Fruit fly (Drosophila melanogaster) whole organism, embryonic: ENCODE data around the gene kraken.

Experiments
- Asciz ChIP-seq: fragments of 200-800 bp; sonication (Bioruptor generic); optimal IDR thresholded peaks from 2 replicates; lab custom pipeline; 2017; ENCODE audit warnings: missing biosample characterization, mild to moderate bottlenecking, missing genetic modification characterization, missing genetic modification reagents
- Atf6 ChIP-seq: fragments of 200-800 bp; sonication (Bioruptor generic); IDR thresholded peaks from 2 replicates; pipeline ENCODE4 v1.3.6; 2022; ENCODE audit warnings: missing biosample characterization, missing genetic modification characterization
- Bgb ChIP-seq: fragments of 200-800 bp; sonication (Bioruptor generic); IDR thresholded peaks from 2 replicates; pipeline ENCODE4 v1.3.6; 2022; ENCODE audit warnings: missing biosample characterization, missing genetic modification characterization; ENCODE audit not compliant: partially characterized antibody
- CG11456 ChIP-seq: fragments of 200-800 bp; sonication (Bioruptor generic); IDR thresholded peaks from 3 replicates; pipeline ENCODE4 v1.3.6; 2022; ENCODE audit warnings: missing biosample characterization, missing genetic modification characterization
- CG12236 ChIP-seq: fragments of 200-800 bp; sonication (Bioruptor generic); optimal IDR thresholded peaks from 2 replicates; lab custom pipeline; 2016; ENCODE audit warnings: missing biosample characterization, missing genetic modification characterization
- CG12299 ChIP-seq: fragments of 200-800 bp; sonication (Bioruptor generic); optimal IDR thresholded peaks from 2 replicates; lab custom pipeline; 2018; ENCODE audit warnings: missing biosample characterization, mild to moderate bottlenecking, missing genetic modification characterization
- CG13287 ChIP-seq: fragments of 200-800 bp; sonication (Bioruptor generic); IDR thresholded peaks from 2 replicates; pipeline ENCODE4 v1.3.6; 2022; ENCODE audit warnings: missing biosample characterization, missing genetic modification characterization; ENCODE audit not compliant: partially characterized antibody
- CG13296 ChIP-seq: fragments of 200-800 bp; sonication (Bioruptor generic); optimal IDR thresholded peaks from 3 replicates; lab custom pipeline; 2018; ENCODE audit warnings: missing biosample characterization, mild to moderate bottlenecking, missing genetic modification characterization
- CG13424 ChIP-seq: fragments of 200-800 bp; sonication (Bioruptor generic); optimal IDR thresholded peaks from 2 replicates; lab custom pipeline; 2019; ENCODE audit warnings: missing biosample characterization, mild to moderate bottlenecking, missing genetic modification characterization, moderate library complexity
- CG15011 ChIP-seq: fragments of 200-800 bp; sonication (Bioruptor generic); optimal IDR thresholded peaks from 3 replicates; lab custom pipeline; 2018; ENCODE audit warnings: missing biosample characterization, mild to moderate bottlenecking, missing genetic modification characterization
- CG1529 ChIP-seq: fragments of 200-800 bp; sonication (Bioruptor generic); optimal IDR thresholded peaks from 3 replicates; lab custom pipeline; 2018; ENCODE audit warnings: missing biosample characterization, missing genetic modification characterization
- CG16863 ChIP-seq: fragments of 200-800 bp; sonication (Bioruptor generic); optimal IDR thresholded peaks from 3 replicates; lab custom pipeline; 2016; ENCODE audit warnings: missing biosample characterization, missing genetic modification characterization
- CG1832 ChIP-seq: fragments of 200-800 bp; sonication (Bioruptor generic); optimal IDR thresholded peaks from 2 replicates; lab custom pipeline; 2017; ENCODE audit warnings: missing biosample characterization, mild to moderate bottlenecking, missing genetic modification characterization, inconsistent platforms
- CG2199 ChIP-seq: fragments of 200-800 bp; sonication (Bioruptor generic); IDR thresholded peaks from 3 replicates; pipeline ENCODE4 v1.3.6; 2022; ENCODE audit warnings: missing biosample characterization, missing genetic modification characterization
- CG31388 ChIP-seq: fragments of 200-800 bp; sonication (Bioruptor generic); optimal IDR thresholded peaks from 2 replicates; lab custom pipeline; 2016; ENCODE audit warnings: missing biosample characterization, missing genetic modification characterization
- CG4282 ChIP-seq: fragments of 200-800 bp; sonication (Bioruptor generic); optimal IDR thresholded peaks from 2 replicates; lab custom pipeline; 2016; ENCODE audit warnings: missing biosample characterization, missing genetic modification characterization
- CG4707 ChIP-seq: fragments of 200-800 bp; sonication (Bioruptor generic); optimal IDR thresholded peaks from 2 replicates; lab custom pipeline; 2018; ENCODE audit warnings: missing biosample characterization, mild to moderate bottlenecking, missing genetic modification characterization, moderate library complexity
- CG4730 ChIP-seq: fragments of 200-800 bp; sonication (Bioruptor generic); IDR thresholded peaks from 2 replicates; pipeline ENCODE4 v1.3.6; 2022; ENCODE audit warnings: missing biosample characterization, missing genetic modification characterization
- CG8281 ChIP-seq: fragments of 200-800 bp; sonication (Bioruptor generic); optimal IDR thresholded peaks from 2 replicates; lab custom pipeline; 2018; ENCODE audit warnings: missing biosample characterization, mild to moderate bottlenecking, missing genetic modification characterization, moderate library complexity
- CG9609 ChIP-seq: fragments of 200-800 bp; sonication (Bioruptor generic); optimal IDR thresholded peaks from 3 replicates; lab custom pipeline; 2016; ENCODE audit warnings: missing biosample characterization, missing genetic modification characterization
- CTCF ChIP-seq: fragments of 200-800 bp; sonication (Bioruptor generic); optimal IDR thresholded peaks from 2 replicates; lab custom pipeline; 2017; ENCODE audit warnings: missing biosample characterization, mild to moderate bottlenecking, missing genetic modification characterization, moderate library complexity
- Dfd ChIP-seq, 2 experiments: fragments of >200 bp; optimal IDR thresholded peaks; 2 replicates each; lab custom pipeline; 2017; ENCODE audit warnings: missing biosample characterization in 2 of 2, missing genetic modification characterization in 2 of 2
- Doc3 ChIP-seq: fragments of 200-800 bp; sonication (Bioruptor generic); IDR thresholded peaks from 3 replicates; pipeline ENCODE4 v1.3.6; 2022; ENCODE audit warnings: missing biosample characterization, missing genetic modification characterization; ENCODE audit not compliant: partially characterized antibody
- E2f1 ChIP-seq: fragments of 200-800 bp; sonication (Bioruptor generic); IDR thresholded peaks from 2 replicates; pipeline ENCODE4 v1.3.6; 2022; ENCODE audit warnings: missing biosample characterization, missing genetic modification characterization
- Ets97D ChIP-seq: fragments of 200-800 bp; sonication (Bioruptor generic); optimal IDR thresholded peaks from 3 replicates; lab custom pipeline; 2016; ENCODE audit warnings: missing biosample characterization, missing genetic modification characterization
- H2.0 ChIP-seq: fragments of 200-800 bp; sonication (Bioruptor generic); IDR thresholded peaks from 2 replicates; pipeline ENCODE4 v1.3.6; 2022; ENCODE audit warnings: missing biosample characterization, missing genetic modification characterization
- HLH54F ChIP-seq: fragments of 200-800 bp; sonication (Bioruptor generic); optimal IDR thresholded peaks from 3 replicates; lab custom pipeline; 2016; ENCODE audit warnings: missing biosample characterization, missing genetic modification characterization
- Med ChIP-seq: fragments of 200-800 bp; sonication (Bioruptor generic); peaks from one replicate; lab custom pipeline; 2016; ENCODE audit warnings: missing biosample characterization, missing genetic modification characterization, mild to moderate bottlenecking, inconsistent platforms, moderate library complexity
- NfI ChIP-seq: fragments of 200-800 bp; sonication (Bioruptor generic); optimal IDR thresholded peaks from 3 replicates; lab custom pipeline; 2018; ENCODE audit warnings: missing biosample characterization, mild to moderate bottlenecking, missing genetic modification characterization, moderate library complexity
- Sin3A ChIP-seq: fragments of >200 bp; optimal IDR thresholded peaks from 2 replicates; lab custom pipeline; 2018
- Sox100B ChIP-seq: fragments of 200-800 bp; sonication (Bioruptor generic); optimal IDR thresholded peaks from 3 replicates; lab custom pipeline; 2018; ENCODE audit warnings: missing biosample characterization, mild to moderate bottlenecking, missing genetic modification characterization
- Sry-δ ChIP-seq: fragments of 200-800 bp; sonication (Bioruptor generic); optimal IDR thresholded peaks from 2 replicates; lab custom pipeline; 2016; ENCODE audit warnings: missing biosample characterization, missing genetic modification characterization
- Tbp ChIP-seq: fragments of >200 bp; optimal IDR thresholded peaks from 2 replicates; lab custom pipeline; 2018; ENCODE audit warnings: missing biosample characterization, missing genetic modification characterization
- ab ChIP-seq: fragments of 200-800 bp; sonication (Bioruptor generic); optimal IDR thresholded peaks from 2 replicates; lab custom pipeline; 2016; ENCODE audit warnings: missing biosample characterization, missing genetic modification characterization
- ara ChIP-seq: fragments of 200-800 bp; sonication (Bioruptor generic); IDR thresholded peaks from 2 replicates; pipeline ENCODE4 v1.3.6; 2022; ENCODE audit warnings: missing biosample characterization, missing genetic modification characterization
- bowl ChIP-seq: fragments of 200-800 bp; sonication (Bioruptor generic); IDR thresholded peaks from 2 replicates; pipeline ENCODE4 v1.3.6; 2022; ENCODE audit warnings: missing biosample characterization, missing genetic modification characterization
- bsh ChIP-seq, 2 experiments: fragments of 200-800 bp; sonication (Bioruptor generic); optimal IDR thresholded peaks; 2 replicates each; lab custom pipeline; 2017 to 2018; ENCODE audit warnings: mild to moderate bottlenecking in 2 of 2, missing biosample characterization in 2 of 2, missing genetic modification characterization in 2 of 2, moderate library complexity in 1 of 2
- chif ChIP-seq, 2 experiments: fragments of 200-800 bp; sonication (Bioruptor generic); optimal IDR thresholded peaks; 3 replicates each; lab custom pipeline; 2016; ENCODE audit warnings: missing biosample characterization in 2 of 2, missing genetic modification characterization in 2 of 2
- crol ChIP-seq: fragments of 200-800 bp; sonication (Bioruptor generic); IDR thresholded peaks from 2 replicates; pipeline ENCODE4 v1.3.6; 2022; ENCODE audit warnings: missing biosample characterization, missing genetic modification characterization
- ewg ChIP-seq: fragments of 200-800 bp; sonication (Bioruptor generic); optimal IDR thresholded peaks from 3 replicates; lab custom pipeline; 2017; ENCODE audit warnings: mild to moderate bottlenecking, missing biosample characterization, missing genetic modification reagents, missing genetic modification characterization
- ftz-f1 ChIP-seq: fragments of 200-800 bp; sonication (Bioruptor generic); optimal IDR thresholded peaks from 2 replicates; lab custom pipeline; 2016; ENCODE audit warnings: missing biosample characterization, missing genetic modification characterization
- her ChIP-seq: fragments of 200-800 bp; sonication (Bioruptor generic); optimal IDR thresholded peaks from 2 replicates; lab custom pipeline; 2016; ENCODE audit warnings: missing biosample characterization, missing genetic modification characterization
- onecut ChIP-seq: fragments of 200-800 bp; sonication (Bioruptor generic); IDR thresholded peaks from 2 replicates; pipeline ENCODE4 v1.3.6; 2022; ENCODE audit warnings: missing biosample characterization, missing genetic modification characterization
- pho ChIP-seq: fragments of 200-800 bp; sonication (Bioruptor generic); optimal IDR thresholded peaks from 2 replicates; lab custom pipeline; 2016; ENCODE audit warnings: missing biosample characterization, missing genetic modification characterization
- repo ChIP-seq: fragments of 200-800 bp; sonication (Bioruptor generic); optimal IDR thresholded peaks from 2 replicates; lab custom pipeline; 2016; ENCODE audit warnings: missing biosample characterization, missing genetic modification characterization
- sisA ChIP-seq: fragments of 200-800 bp; sonication (Bioruptor generic); IDR thresholded peaks from 2 replicates; pipeline ENCODE4 v1.3.6; 2022; ENCODE audit warnings: missing biosample characterization, missing genetic modification characterization
- sna ChIP-seq: fragments of 200-800 bp; sonication (Bioruptor generic); IDR thresholded peaks from 2 replicates; pipeline ENCODE4 v1.3.6; 2022; ENCODE audit warnings: missing biosample characterization, missing genetic modification characterization; ENCODE audit not compliant: partially characterized antibody
- tap ChIP-seq: fragments of 200-800 bp; optimal IDR thresholded peaks from 3 replicates; lab custom pipeline; 2019; ENCODE audit warnings: missing biosample characterization, mild to moderate bottlenecking, missing genetic modification characterization, moderate library complexity
- ttk ChIP-seq: fragments of 200-800 bp; sonication (Bioruptor generic); IDR thresholded peaks from 2 replicates; pipeline ENCODE4 v2.1.2; 2022; ENCODE audit warnings: missing biosample characterization, missing genetic modification characterization
- wdn ChIP-seq: fragments of 200-800 bp; sonication (Bioruptor generic); IDR thresholded peaks from 2 replicates; pipeline ENCODE4 v1.3.6; 2022; ENCODE audit warnings: missing biosample characterization, missing genetic modification characterization
- wor ChIP-seq: fragments of 200-800 bp; sonication (Bioruptor generic); IDR thresholded peaks from 2 replicates; pipeline ENCODE4 v1.3.6; 2022; ENCODE audit warnings: missing biosample characterization, missing genetic modification characterization
- zen ChIP-seq: fragments of 200-800 bp; sonication (Bioruptor generic); optimal IDR thresholded peaks from 3 replicates; lab custom pipeline; 2018; ENCODE audit warnings: missing biosample characterization, mild to moderate bottlenecking, missing genetic modification characterization, moderate library complexity

kraken gene

dm6 chr2L:825768-826263 is 26.8 kb upstream of the kraken start, which contains the start of the genes CG3862 and dock (continued):
- no peak for TF ChIP-seq CG16863 (GFP tag; lab: Kevin White, UChicago)
- TF ChIP-seq tap (tag; lab: Kevin White, UChicago) = no peak
- no peak for TF ChIP-seq Sox100B (GFP tag; lab: Kevin White, UChicago)
- no peak for TF ChIP-seq CG31388
- peak; percentile 75 for TF ChIP-seq zen (tag; lab: Kevin White, UChicago)
- TF ChIP-seq CG2199 (GFP tag; lab: Robert Waterston, UW) = no peak
- TF ChIP-seq ttk (GFP tag; lab: Robert Waterston, UW) = no peak
- TF ChIP-seq Atf6 = 0 out of 2 replicates have a peak, but pooled peaks have one; percentile 25
- TF ChIP-seq CG12299 = peak; percentile 66
- no peak for TF ChIP-seq E2f1 (GFP tag; lab: Robert Waterston, UW)
- TF ChIP-seq Doc3 (GFP tag; lab: Robert Waterston, UW) = peak; percentile 84
- no peak for TF ChIP-seq wdn (GFP tag; lab: Robert Waterston, UW)
- peak; percentile 99 for TF ChIP-seq Bgb (GFP tag; lab: Robert Waterston, UW)
- peak; percentile 7 for TF ChIP-seq Tbp
- peak; percentile 23 for TF ChIP-seq ewg (GFP tag; lab: Kevin White, UChicago)
- peak; percentile 50 for TF ChIP-seq NfI (GFP tag; lab: Kevin White, UChicago)
- TF ChIP-seq Sry-δ (GFP tag; lab: Kevin White, UChicago) = peak; percentile 89
- TF ChIP-seq onecut (GFP tag; lab: Robert Waterston, UW) = peak; percentile 44
- peak; percentile 56 for TF ChIP-seq HLH54F
- TF ChIP-seq Asciz (GFP tag; lab: Kevin White, UChicago) = no peak
- TF ChIP-seq CG13296 (GFP tag; lab: Kevin White, UChicago) = peak; percentile 0
- peak; percentile 74 for TF ChIP-seq ftz-f1
- TF ChIP-seq CG4730 = no peak
- TF ChIP-seq CG13287 (GFP tag; lab: Robert Waterston, UW) = peak; percentile 96
- no peak for TF ChIP-seq CG4707 (GFP tag; lab: Kevin White, UChicago)
- peak; percentile 74 for TF ChIP-seq pho (GFP tag; lab: Kevin White, UChicago)
- peak; percentile 88 for TF ChIP-seq sna (GFP tag; lab: Robert Waterston, UW)
- peak; percentile 85 for TF ChIP-seq Ets97D (GFP tag; lab: Kevin White, UChicago)
- TF ChIP-seq wor (GFP tag; lab: Robert Waterston, UW) = no peak
- no peak for TF ChIP-seq CG15011 (GFP tag; lab: Kevin White, UChicago)
- TF ChIP-seq CG9609 (GFP tag; lab: Kevin White, UChicago) = peak; percentile 4
- no peak for TF ChIP-seq crol (GFP tag; lab: Robert Waterston, UW)
- TF ChIP-seq CG1529 = no peak
- TF ChIP-seq CTCF (GFP tag; lab: Kevin White, UChicago) = peak; percentile 66
- no peak for TF ChIP-seq CG1832
- TF ChIP-seq CG11456 (GFP tag; lab: Robert Waterston, UW) = peak; percentile 77
- TF ChIP-seq her (GFP tag; lab: Kevin White, UChicago) = peak; percentile 82
- peak; percentile 7 to 28 for TF ChIP-seq chif (GFP tag; optimal IDR thresholded peaks at IDR 0.05; lab: Kevin White, UChicago)
- TF ChIP-seq bowl (GFP tag; lab: Robert Waterston, UW) = no peak
- peak; percentile 75 for TF ChIP-seq repo (GFP tag; lab: Kevin White, UChicago)
- peak; percentile 97 for TF ChIP-seq Med (GFP tag; lab: Kevin White, UChicago)
- TF ChIP-seq CG12236 = no peak
- TF ChIP-seq H2.0 = no peak; the same call in 1 of the 2 replicates
- TF ChIP-seq CG13424 (tag; lab: Kevin White, UChicago) = peak; percentile 38
- no peak for TF ChIP-seq CG8281 (tag; lab: Kevin White, UChicago)
- TF ChIP-seq Sin3A (lab: Kevin White, UChicago) = peak; percentile 77
- peak; percentile 34 for TF ChIP-seq CG4282 (GFP tag; lab: Kevin White, UChicago)
- peak; percentile 37; the same call in 1 of the 2 replicates for TF ChIP-seq ara (GFP tag; lab: Robert Waterston, UW)
- peak; percentile 7 to 46 for TF ChIP-seq bsh (GFP tag; optimal IDR thresholded peaks at IDR 0.05; lab: Kevin White, UChicago)
- TF ChIP-seq sisA (GFP tag; lab: Robert Waterston, UW) = no peak
- TF ChIP-seq ab = no peak
- no peak for TF ChIP-seq Dfd (GFP tag; optimal IDR thresholded peaks at IDR 0.05; lab: Kevin White, UChicago)
